Fruit fly (Drosophila melanogaster): ENCODE measurements around the gene Rbcn-3B.

The Rbcn-3B gene

DNA sequence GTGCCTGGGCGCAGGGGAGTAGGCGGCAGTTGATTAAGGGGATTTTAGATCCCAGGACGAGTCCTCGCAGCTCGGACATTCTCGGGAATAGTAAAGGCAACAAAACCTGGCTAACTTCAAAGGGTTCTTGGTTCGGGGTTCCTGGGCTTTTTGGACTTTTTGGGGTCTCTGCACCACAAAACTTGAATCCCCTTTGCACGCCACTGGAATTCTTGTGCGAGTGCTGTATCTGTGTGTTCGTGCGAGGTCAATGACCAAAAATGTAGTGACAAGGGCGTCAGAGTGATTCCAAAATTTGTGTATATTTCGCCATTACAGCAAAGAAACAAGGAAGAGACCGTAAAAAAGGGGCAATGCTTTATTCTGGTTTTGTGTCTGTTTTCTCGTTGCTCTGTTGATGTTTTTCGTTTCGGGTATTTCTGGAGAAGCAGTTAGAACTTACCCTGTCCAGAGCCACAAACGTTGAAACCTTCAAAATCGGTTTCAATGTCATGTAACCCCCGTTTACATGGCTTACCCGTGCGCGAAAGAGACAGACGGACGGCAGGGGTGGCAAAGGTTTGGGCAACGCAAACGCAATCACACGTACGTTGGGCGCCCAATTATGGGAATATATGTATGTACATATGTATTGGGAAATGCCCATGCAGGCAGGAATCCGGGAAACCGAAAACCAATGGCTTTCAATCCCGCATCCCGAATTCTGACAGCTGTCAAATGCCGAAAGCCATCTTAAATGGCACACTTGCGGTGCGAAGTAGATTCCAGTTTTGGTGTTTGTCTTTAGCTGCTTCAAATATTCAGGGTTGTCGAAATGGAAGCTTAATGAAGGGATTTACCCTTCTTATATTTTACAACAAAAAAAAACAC is 35.8 kb downstream of the Rbcn-3B start (continued):
- peak; percentile 47 for TF ChIP-seq Blimp-1 (GFP tag; optimal IDR thresholded peaks at IDR 0.05)
- no peak for TF ChIP-seq CG3032 (tag; optimal IDR thresholded peaks at IDR 0.05)
- 0 out of 3 replicates have a peak, but pooled peaks have one; percentile 8 for TF ChIP-seq eg (GFP tag; IDR thresholded peaks at IDR 0.05)
- TF ChIP-seq vri (GFP tag; optimal IDR thresholded peaks at IDR 0.05), result no peak
- TF ChIP-seq CG15336 (GFP tag; IDR thresholded peaks at IDR 0.05), result 0 out of 2 replicates have a peak, but pooled peaks have one; percentile 6
- TF ChIP-seq Sox14 (GFP tag; optimal IDR thresholded peaks at IDR 0.05), result peak; percentile 57
- TF ChIP-seq CG31627 (GFP tag; optimal IDR thresholded peaks at IDR 0.05), result peak; percentile 90
- peak; percentile 61 for TF ChIP-seq CG11902 (GFP tag; optimal IDR thresholded peaks at IDR 0.05)
- TF ChIP-seq topi (GFP tag; optimal IDR thresholded peaks at IDR 0.05), result peak; percentile 87
- TF ChIP-seq CG7368 (GFP tag; optimal IDR thresholded peaks at IDR 0.05), result peak; percentile 52
- no peak for TF ChIP-seq CG16779 (tag; optimal IDR thresholded peaks at IDR 0.05)
- TF ChIP-seq OdsH (GFP tag; optimal IDR thresholded peaks at IDR 0.05), result peak; percentile 28
- TF ChIP-seq CG34406 (GFP tag; optimal IDR thresholded peaks at IDR 0.05), result peak; percentile 58
- peak; percentile 55 for TF ChIP-seq Eip75B (GFP tag; optimal IDR thresholded peaks at IDR 0.05)
- TF ChIP-seq Hr39 (GFP tag; optimal IDR thresholded peaks at IDR 0.05), result peak; percentile 90
- no peak for TF ChIP-seq Hr38 (GFP tag; optimal IDR thresholded peaks at IDR 0.05)
- TF ChIP-seq lz (GFP tag; optimal IDR thresholded peaks at IDR 0.05), result peak; percentile 88
- peak; percentile 23 for TF ChIP-seq CG3919 (GFP tag; optimal IDR thresholded peaks at IDR 0.05)

DNA sequence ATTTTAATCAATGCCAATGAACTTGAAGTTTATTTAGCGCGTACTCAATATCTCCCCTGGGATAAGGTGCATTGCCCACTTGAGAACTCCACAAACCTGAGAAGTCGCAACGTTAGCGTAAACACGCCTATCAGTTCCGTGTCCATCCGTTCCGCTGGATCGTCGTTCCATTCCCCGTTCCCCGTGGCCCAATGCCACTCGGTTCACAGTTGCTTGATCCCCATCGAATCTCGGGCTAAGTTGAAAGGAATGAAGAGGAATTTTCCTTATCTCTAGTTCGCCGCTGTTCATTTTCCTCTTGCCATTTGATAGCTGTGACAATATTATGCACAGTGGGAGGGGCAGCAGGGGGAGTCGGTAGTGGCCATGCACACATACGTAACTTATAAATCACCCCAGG is 36.5 kb downstream of the Rbcn-3B start:
- TF ChIP-seq Eip78C (GFP tag) (peak; percentile 2), svp (GFP tag) (peak; percentile 95), vri (GFP tag; optimal IDR thresholded peaks at IDR 0.05) (peak; percentile 37), CG6854 (GFP tag; optimal IDR thresholded peaks at IDR 0.05) (no peak)

DNA sequence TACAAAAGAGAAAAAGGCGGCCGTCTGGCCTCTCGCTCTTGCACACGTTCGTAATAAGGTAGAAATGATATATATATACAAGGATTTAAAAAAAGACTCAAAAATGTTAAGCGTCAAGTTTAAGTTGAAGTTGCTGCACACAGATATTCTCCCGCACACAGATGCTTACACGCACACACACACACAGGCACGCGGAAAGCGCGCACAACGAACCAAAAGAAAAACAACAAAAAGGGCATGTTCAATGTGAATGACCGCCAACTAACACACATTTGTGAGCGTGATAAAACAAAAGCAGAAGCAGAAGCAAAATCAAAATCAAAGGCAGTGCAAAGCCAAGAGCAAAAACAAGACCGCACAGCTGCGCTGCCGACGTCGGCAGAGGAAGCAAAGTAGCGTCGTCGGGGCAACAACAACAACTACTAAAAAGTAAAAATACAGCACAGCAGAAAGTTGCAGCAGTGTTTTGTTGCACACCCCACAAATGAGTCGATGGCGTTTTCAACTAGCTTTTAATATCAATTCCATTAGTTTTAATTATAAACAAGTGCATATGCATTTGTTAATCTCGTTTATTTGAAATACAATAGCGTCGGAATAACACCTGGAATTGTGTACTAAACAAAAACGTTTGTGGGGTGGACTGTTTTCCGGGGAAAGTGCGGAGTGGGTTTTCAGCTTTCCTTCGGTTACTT is 38.6 kb downstream of the Rbcn-3B start:
- TF ChIP-seq ss (GFP tag; optimal IDR thresholded peaks at IDR 0.05) (peak; percentile 95 to 96), CG34406 (GFP tag; optimal IDR thresholded peaks at IDR 0.05) (peak; percentile 97), Hr38 (GFP tag; optimal IDR thresholded peaks at IDR 0.05) (peak; percentile 79), lz (GFP tag; optimal IDR thresholded peaks at IDR 0.05) (peak; percentile 99), Blimp-1 (GFP tag; optimal IDR thresholded peaks at IDR 0.05) (peak; percentile 94), CG10669 (GFP tag; optimal IDR thresholded peaks at IDR 0.05) (peak; percentile 98), fd59A (GFP tag; optimal IDR thresholded peaks at IDR 0.05) (peak; percentile 97), Eip75B (GFP tag; optimal IDR thresholded peaks at IDR 0.05) (peak; percentile 99), CG8632 (GFP tag; optimal IDR thresholded peaks at IDR 0.05) (peak; percentile 97), spab (GFP tag; optimal IDR thresholded peaks at IDR 0.05) (peak; percentile 96), acj6 (GFP tag; optimal IDR thresholded peaks at IDR 0.05) (peak; percentile 98), CG11902 (GFP tag; optimal IDR thresholded peaks at IDR 0.05) (peak; percentile 96), Gug (GFP tag; IDR thresholded peaks at IDR 0.05) (peak; percentile 97), svp (GFP tag) (peak; percentile 99), CG7368 (GFP tag; optimal IDR thresholded peaks at IDR 0.05) (peak; percentile 98), CG6163 (GFP tag; IDR thresholded peaks at IDR 0.05) (peak; percentile 99), esn (GFP tag; optimal IDR thresholded peaks at IDR 0.05) (peak; percentile 99), CG6792 (GFP tag; optimal IDR thresholded peaks at IDR 0.05) (peak; percentile 99), fd85E (GFP tag; optimal IDR thresholded peaks at IDR 0.05) (peak; percentile 90), Ets21C (GFP tag; optimal IDR thresholded peaks at IDR 0.05) (peak; percentile 98), topi (GFP tag; optimal IDR thresholded peaks at IDR 0.05) (peak; percentile 99), Eip93F (GFP tag; optimal IDR thresholded peaks at IDR 0.05) (peak; percentile 96), Ets96B (tag; optimal IDR thresholded peaks at IDR 0.05) (peak; percentile 97), Sox14 (GFP tag; optimal IDR thresholded peaks at IDR 0.05) (peak; percentile 99), Lpt (GFP tag; optimal IDR thresholded peaks at IDR 0.05) (peak; percentile 97), CG4318 (GFP tag; optimal IDR thresholded peaks at IDR 0.05) (peak; percentile 97), dsx (GFP tag; optimal IDR thresholded peaks at IDR 0.05; ENCODE audit: poor library complexity, severe bottlenecking) (peak; percentile 96), CG3032 (tag; optimal IDR thresholded peaks at IDR 0.05) (peak; percentile 97), salr (GFP tag; optimal IDR thresholded peaks at IDR 0.05) (peak; percentile 95 to 97), net (GFP tag; optimal IDR thresholded peaks at IDR 0.05) (peak; percentile 99), cyc (GFP tag; optimal IDR thresholded peaks at IDR 0.05) (peak; percentile 98), eg (GFP tag; IDR thresholded peaks at IDR 0.05) (peak; percentile 99), CG6276 (GFP tag; optimal IDR thresholded peaks at IDR 0.05) (peak; percentile 98), Eip78C (GFP tag) (peak; percentile 100)
